Fruit fly (Drosophila melanogaster): ENCODE results near the gene CG8541.

The CG8541 gene

dm6 chr3L:7471259-7471658 is at the start of gene CG8541:
TSS of gene CG8541 (plus strand) at chr3L:7471559.
- TF ChIP-seq fru (GFP tag; optimal IDR thresholded peaks at IDR 0.05) (no peak), Myc (optimal IDR thresholded peaks at IDR 0.05) (no peak), CG9705 (GFP tag; optimal IDR thresholded peaks at IDR 0.05) (no peak), lola (GFP tag; optimal IDR thresholded peaks at IDR 0.05) (no peak), Dif (GFP tag; optimal IDR thresholded peaks at IDR 0.05; ENCODE audit: partially characterized antibody) (no peak), usp (GFP tag; optimal IDR thresholded peaks at IDR 0.05) (no peak), Abd-B (GFP tag; optimal IDR thresholded peaks at IDR 0.05) (no peak), GATAd (GFP tag; optimal IDR thresholded peaks at IDR 0.05) (no peak), h (GFP tag; optimal IDR thresholded peaks at IDR 0.05) (no peak), Mio (GFP tag; optimal IDR thresholded peaks at IDR 0.05) (no peak), dl (GFP tag; optimal IDR thresholded peaks at IDR 0.05; ENCODE audit: insufficient read depth in 1 of 2, partially characterized antibody in 2 of 2) (no peak), Sp1 (GFP tag; optimal IDR thresholded peaks at IDR 0.05) (no peak), pan (optimal IDR thresholded peaks at IDR 0.05) (no peak), CG32264 (GFP tag; optimal IDR thresholded peaks at IDR 0.05) (no peak), ey (GFP tag; optimal IDR thresholded peaks at IDR 0.05) (no peak), foxo (GFP tag; optimal IDR thresholded peaks at IDR 0.05) (no peak), HLH106 (tag; optimal IDR thresholded peaks at IDR 0.05) (no peak), CrebA (GFP tag; optimal IDR thresholded peaks at IDR 0.05; ENCODE audit: borderline replicate concordance) (no peak), Jra (GFP tag; optimal IDR thresholded peaks at IDR 0.05) (no peak), Hr83 (GFP tag; optimal IDR thresholded peaks at IDR 0.05; ENCODE audit: poor library complexity, severe bottlenecking) (no peak)

DNA sequence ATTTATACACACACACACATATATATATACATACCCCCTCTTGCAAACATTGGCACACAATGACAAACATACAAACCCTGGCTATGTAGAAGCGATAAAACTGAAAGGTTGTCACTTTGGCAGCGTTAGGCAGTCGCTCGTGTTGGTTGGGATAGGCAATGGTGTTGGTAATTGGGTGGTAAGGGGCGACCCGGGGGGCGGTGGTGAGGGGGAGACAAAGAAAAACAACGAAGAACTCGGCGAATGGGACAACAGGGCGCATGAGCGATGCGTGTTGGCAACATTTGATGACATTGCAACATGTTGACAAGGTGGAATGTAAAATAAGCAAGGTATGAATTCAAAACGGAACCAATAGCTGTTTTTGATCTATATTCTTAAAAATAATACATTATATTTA is 48.8 kb upstream of the CG8541 start:
- no peak for TF ChIP-seq psq (GFP tag; optimal IDR thresholded peaks at IDR 0.05)
- no peak for TF ChIP-seq h (GFP tag; optimal IDR thresholded peaks at IDR 0.05)
- TF ChIP-seq Myc (optimal IDR thresholded peaks at IDR 0.05): no peak
- TF ChIP-seq foxo (GFP tag; optimal IDR thresholded peaks at IDR 0.05): no peak
- no peak for TF ChIP-seq HLH106 (tag; optimal IDR thresholded peaks at IDR 0.05)
- no peak for TF ChIP-seq CrebA (GFP tag; optimal IDR thresholded peaks at IDR 0.05; ENCODE audit: borderline replicate concordance)
- no peak for TF ChIP-seq sv (GFP tag; optimal IDR thresholded peaks at IDR 0.05)
- no peak for TF ChIP-seq brk (GFP tag; optimal IDR thresholded peaks at IDR 0.05)
- TF ChIP-seq ey (GFP tag; optimal IDR thresholded peaks at IDR 0.05): no peak

DNA sequence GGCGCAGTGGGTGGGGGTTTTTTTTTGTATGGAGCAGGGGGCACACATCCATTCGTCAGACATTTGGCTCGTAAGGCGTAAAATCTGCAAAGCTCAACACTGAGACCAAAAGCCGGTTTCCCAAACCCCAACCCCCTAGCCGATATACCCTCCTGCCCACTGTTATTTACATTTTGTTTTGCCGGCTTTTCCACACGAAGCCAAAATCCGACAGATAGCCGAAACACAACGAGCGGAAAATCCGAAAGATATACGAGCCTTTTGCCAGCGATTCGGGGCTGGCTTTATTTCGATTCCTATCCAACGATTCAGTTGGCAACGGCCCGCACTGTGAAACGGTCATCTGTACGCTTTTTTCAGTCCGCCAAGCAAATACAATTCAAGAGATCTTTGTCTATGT is 47.8 kb upstream of the CG8541 start, which contains the start of gene CG42458:
CG42458 (plus strand) TSS at position 311 of the 400 bp plus-strand sequence.
- TF ChIP-seq Mio (GFP tag; optimal IDR thresholded peaks at IDR 0.05) (no peak), HLH106 (tag; optimal IDR thresholded peaks at IDR 0.05) (no peak), Sp1 (GFP tag; optimal IDR thresholded peaks at IDR 0.05) (no peak), OdsH (GFP tag; optimal IDR thresholded peaks at IDR 0.05) (no peak), foxo (GFP tag; optimal IDR thresholded peaks at IDR 0.05) (no peak), sv (GFP tag; optimal IDR thresholded peaks at IDR 0.05) (no peak), psq (GFP tag; optimal IDR thresholded peaks at IDR 0.05) (no peak), usp (GFP tag; optimal IDR thresholded peaks at IDR 0.05) (no peak), woc (GFP tag; optimal IDR thresholded peaks at IDR 0.05) (no peak), tai (GFP tag; optimal IDR thresholded peaks at IDR 0.05) (no peak), Hr78 (GFP tag; optimal IDR thresholded peaks at IDR 0.05) (no peak), N (GFP tag; optimal IDR thresholded peaks at IDR 0.05) (no peak), fru (GFP tag; optimal IDR thresholded peaks at IDR 0.05) (no peak), ey (GFP tag; optimal IDR thresholded peaks at IDR 0.05) (no peak), GATAd (GFP tag; optimal IDR thresholded peaks at IDR 0.05) (no peak), brk (GFP tag; optimal IDR thresholded peaks at IDR 0.05) (no peak), Rel (GFP tag; optimal IDR thresholded peaks at IDR 0.05) (no peak), Rel (tag; optimal IDR thresholded peaks at IDR 0.05) (no peak), Abd-B (GFP tag; optimal IDR thresholded peaks at IDR 0.05) (no peak), Dif (GFP tag; optimal IDR thresholded peaks at IDR 0.05; ENCODE audit: partially characterized antibody) (no peak)

dm6 chr3L:7432265-7432664 is 39.1 kb upstream of the CG8541 start:
- TF ChIP-seq N (GFP tag; optimal IDR thresholded peaks at IDR 0.05) (no peak), h (GFP tag; optimal IDR thresholded peaks at IDR 0.05) (peak; percentile 4)

DNA sequence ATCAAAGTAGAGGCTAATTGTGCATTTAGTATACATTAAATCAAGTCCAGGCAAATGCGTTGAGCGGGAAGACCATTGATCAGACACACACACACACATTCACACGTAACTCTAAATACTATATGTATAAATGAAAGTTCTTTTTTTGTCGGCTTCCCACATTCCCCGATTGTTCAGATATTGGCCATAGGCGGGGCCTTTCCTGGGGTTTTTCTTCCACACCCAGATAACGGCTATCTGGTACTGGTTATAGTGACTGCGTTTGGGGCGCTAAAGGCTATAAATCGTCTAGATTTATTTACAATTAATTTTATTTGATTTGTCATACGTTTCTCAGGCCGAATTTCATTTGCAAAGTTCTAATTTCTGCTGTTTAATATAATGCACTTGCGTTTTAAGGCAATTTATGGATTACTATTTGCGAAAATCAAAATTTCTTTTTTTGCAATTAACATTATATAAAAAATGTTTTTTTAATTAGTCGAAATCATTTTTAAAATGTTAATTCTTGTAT is 38.5 kb upstream of the CG8541 start:
- TF ChIP-seq CrebA (GFP tag; optimal IDR thresholded peaks at IDR 0.05; ENCODE audit: borderline replicate concordance) (no peak), Hr78 (GFP tag; optimal IDR thresholded peaks at IDR 0.05) (no peak), GATAd (GFP tag; optimal IDR thresholded peaks at IDR 0.05) (no peak), Sp1 (GFP tag; optimal IDR thresholded peaks at IDR 0.05) (no peak), dl (GFP tag; optimal IDR thresholded peaks at IDR 0.05; ENCODE audit: insufficient read depth in 1 of 2, partially characterized antibody in 2 of 2) (peak in 1 of 2 experiments; percentile 40), Myc (optimal IDR thresholded peaks at IDR 0.05) (no peak), Rel (GFP tag; optimal IDR thresholded peaks at IDR 0.05) (no peak), Rel (tag; optimal IDR thresholded peaks at IDR 0.05) (peak; percentile 94), HLH106 (tag; optimal IDR thresholded peaks at IDR 0.05) (no peak), dsf (GFP tag; optimal IDR thresholded peaks at IDR 0.05; ENCODE audit: borderline replicate concordance) (no peak)

Data from whole organism, wandering third instar larva.